ENCODE assay signal across 1 fruit fly cellular context in the genomic region with DNA sequence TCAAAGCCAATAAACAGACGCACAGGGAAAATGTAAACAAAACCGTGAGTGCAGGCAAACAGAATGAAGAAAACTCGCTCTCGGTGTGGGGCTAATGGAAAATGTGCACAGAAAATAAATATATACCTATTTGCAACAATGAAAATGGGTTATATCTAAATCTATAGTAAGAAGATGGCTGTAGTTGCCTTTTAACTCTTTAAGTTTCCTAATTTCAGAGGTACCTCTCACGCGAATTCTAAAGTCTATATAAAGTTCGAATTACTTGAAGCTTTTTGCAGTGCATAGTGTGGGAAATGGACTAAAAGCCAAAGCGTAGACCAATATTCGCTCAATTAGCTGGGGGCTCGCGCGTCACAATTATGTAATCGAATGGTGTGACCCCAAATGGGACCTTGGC.
A peak's percentile ranks its signal among the peaks of the same experiment; 100 is the strongest.
TF ChIP-seq lines count a peak whose summit lies in the region.

No protein-coding gene starts in this region.

TF ChIP-seq in whole organism, embryonic, 481 proteins besides CTCF, POLR2A, EP300 and RAD21 (continued from another document and continues in another):
- TF ChIP-seq shn (GFP tag; optimal IDR thresholded peaks at IDR 0.05; lab: Kevin White, UChicago) (peak; percentile 56), CG4424 (GFP tag; optimal IDR thresholded peaks at IDR 0.05; lab: Kevin White, UChicago) (peak; percentile 87), CG15601 (tag; optimal IDR thresholded peaks at IDR 0.05; lab: Kevin White, UChicago) (peak; percentile 74), Six4 (GFP tag; optimal IDR thresholded peaks at IDR 0.05; lab: Kevin White, UChicago) (peak; percentile 75), ems (GFP tag; optimal IDR thresholded peaks at IDR 0.05; lab: Kevin White, UChicago) (no peak), HLHmδ (GFP tag; optimal IDR thresholded peaks at IDR 0.05; lab: Kevin White, UChicago) (no peak), CG12071 (GFP tag; optimal IDR thresholded peaks at IDR 0.05; lab: Kevin White, UChicago) (peak; percentile 76), CG1832 (GFP tag; optimal IDR thresholded peaks at IDR 0.05; lab: Kevin White, UChicago) (no peak), tgo (GFP tag; IDR thresholded peaks at IDR 0.05; lab: Robert Waterston, UW) (peak; percentile 78), CG3281 (GFP tag; optimal IDR thresholded peaks at IDR 0.05; lab: Kevin White, UChicago) (peak; percentile 67), Hey (tag; optimal IDR thresholded peaks at IDR 0.05; lab: Kevin White, UChicago) (peak; percentile 19), cato (GFP tag; optimal IDR thresholded peaks at IDR 0.05; lab: Kevin White, UChicago; ENCODE audit: borderline replicate concordance) (peak; percentile 56), TFAM (GFP tag; optimal IDR thresholded peaks at IDR 0.05; lab: Kevin White, UChicago) (no peak), CG15514 (GFP tag; optimal IDR thresholded peaks at IDR 0.05; lab: Kevin White, UChicago) (peak; percentile 52), CG6654 (GFP tag; optimal IDR thresholded peaks at IDR 0.05; lab: Kevin White, UChicago) (peak; percentile 62), vfl (GFP tag; optimal IDR thresholded peaks at IDR 0.05; lab: Kevin White, UChicago) (no peak), CG10274 (GFP tag; optimal IDR thresholded peaks at IDR 0.05; lab: Kevin White, UChicago) (peak; percentile 52), ssp (GFP tag; IDR thresholded peaks at IDR 0.05; lab: Robert Waterston, UW) (peak; percentile 57; the same call in 1 of the 2 replicates), mam (GFP tag; optimal IDR thresholded peaks at IDR 0.05; lab: Kevin White, UChicago) (peak; percentile 53), tap (tag; optimal IDR thresholded peaks at IDR 0.05; lab: Kevin White, UChicago) (peak; percentile 86), CG12769 (tag; optimal IDR thresholded peaks at IDR 0.05; lab: Kevin White, UChicago) (peak; percentile 74), Lhr (GFP tag; optimal IDR thresholded peaks at IDR 0.05; lab: Kevin White, UChicago) (peak; percentile 53), nerfin-1 (tag; optimal IDR thresholded peaks at IDR 0.05; lab: Kevin White, UChicago) (peak; percentile 78), ara (GFP tag; IDR thresholded peaks at IDR 0.05; lab: Robert Waterston, UW) (peak; percentile 84), Trl (optimal IDR thresholded peaks at IDR 0.05; lab: Kevin White, UChicago) (no peak), Trl (GFP tag; optimal IDR thresholded peaks at IDR 0.05; lab: Kevin White, UChicago) (peak; percentile 66), ro (GFP tag; IDR thresholded peaks at IDR 0.05; lab: Robert Waterston, UW) (0 out of 2 replicates have a peak, but pooled peaks have one; percentile 33), CG3847 (GFP tag; IDR thresholded peaks at IDR 0.05; lab: Robert Waterston, UW) (peak; percentile 74), CG7357 (GFP tag; IDR thresholded peaks at IDR 0.05; lab: Robert Waterston, UW) (peak; percentile 68; the same call in 2 of the 3 replicates), YL-1 (GFP tag; optimal IDR thresholded peaks at IDR 0.05; lab: Kevin White, UChicago) (peak; percentile 33), Sry-β (GFP tag; optimal IDR thresholded peaks at IDR 0.05; lab: Kevin White, UChicago) (no peak), Atf3 (GFP tag; optimal IDR thresholded peaks at IDR 0.05; lab: Kevin White, UChicago) (peak; percentile 63), Fer3 (tag; optimal IDR thresholded peaks at IDR 0.05; lab: Kevin White, UChicago) (peak; percentile 79), CG2889 (GFP tag; IDR thresholded peaks at IDR 0.05; lab: Robert Waterston, UW) (0 out of 3 replicates have a peak, but pooled peaks have one; percentile 47), dpn (GFP tag; optimal IDR thresholded peaks at IDR 0.05; lab: Kevin White, UChicago) (peak; percentile 70 to 84), kah (GFP tag; optimal IDR thresholded peaks at IDR 0.05; lab: Kevin White, UChicago) (peak; percentile 72), HmgD (GFP tag; optimal IDR thresholded peaks at IDR 0.05; lab: Kevin White, UChicago) (peak; percentile 7), CG6175 (GFP tag; IDR thresholded peaks at IDR 0.05; lab: Robert Waterston, UW) (no peak), CG15269 (tag; optimal IDR thresholded peaks at IDR 0.05; lab: Kevin White, UChicago) (peak; percentile 86), hkb (optimal IDR thresholded peaks at IDR 0.05; lab: Kevin White, UChicago) (no peak), hkb (GFP tag; IDR thresholded peaks at IDR 0.05; lab: Robert Waterston, UW) (peak; percentile 78), p53 (GFP tag; optimal IDR thresholded peaks at IDR 0.05; lab: Kevin White, UChicago) (no peak), pzg (GFP tag; optimal IDR thresholded peaks at IDR 0.05; lab: Kevin White, UChicago) (no peak), MBD-R2 (GFP tag; IDR thresholded peaks at IDR 0.05; lab: Robert Waterston, UW) (peak; percentile 35; the same call in 1 of the 2 replicates), dmrt11E (tag; optimal IDR thresholded peaks at IDR 0.05; lab: Kevin White, UChicago) (peak; percentile 85), CG17802 (tag; optimal IDR thresholded peaks at IDR 0.05; lab: Kevin White, UChicago) (peak; percentile 54), CG17568 (GFP tag; optimal IDR thresholded peaks at IDR 0.05; lab: Kevin White, UChicago) (peak; percentile 71), Hand (GFP tag; optimal IDR thresholded peaks at IDR 0.05; lab: Kevin White, UChicago) (peak; percentile 51), BEAF-32 (GFP tag; optimal IDR thresholded peaks at IDR 0.05; lab: Kevin White, UChicago) (no peak), CG14441 (GFP tag; IDR thresholded peaks at IDR 0.05; lab: Robert Waterston, UW) (peak; percentile 76), ac (GFP tag; optimal IDR thresholded peaks at IDR 0.05; lab: Kevin White, UChicago) (peak; percentile 53), psq (GFP tag; optimal IDR thresholded peaks at IDR 0.05; lab: Kevin White, UChicago) (peak; percentile 58), CG11723 (GFP tag; optimal IDR thresholded peaks at IDR 0.05; lab: Kevin White, UChicago) (peak; percentile 58), CG11696 (GFP tag; IDR thresholded peaks at IDR 0.05; lab: Robert Waterston, UW) (0 out of 2 replicates have a peak, but pooled peaks have one; percentile 40), ash1 (GFP tag; optimal IDR thresholded peaks at IDR 0.05; lab: Kevin White, UChicago) (no peak), ato (GFP tag; IDR thresholded peaks at IDR 0.05; lab: Robert Waterston, UW; ENCODE audit: partially characterized antibody) (no peak), knrl (GFP tag; IDR thresholded peaks at IDR 0.05; lab: Robert Waterston, UW; ENCODE audit: partially characterized antibody) (no peak), phol (tag; optimal IDR thresholded peaks at IDR 0.05; lab: Kevin White, UChicago) (peak; percentile 90), dan (GFP tag; IDR thresholded peaks at IDR 0.05; lab: Robert Waterston, UW) (peak; percentile 42; the same call in 1 of the 2 replicates), CG6791 (GFP tag; IDR thresholded peaks at IDR 0.05; lab: Robert Waterston, UW; ENCODE audit: partially characterized antibody) (no peak), ken (GFP tag; IDR thresholded peaks at IDR 0.05; lab: Robert Waterston, UW) (peak; percentile 69; the same call in 2 of the 3 replicates), CG11456 (GFP tag; IDR thresholded peaks at IDR 0.05; lab: Robert Waterston, UW) (peak; percentile 72; the same call in 2 of the 3 replicates), stc (GFP tag; IDR thresholded peaks at IDR 0.05; lab: Robert Waterston, UW) (peak; percentile 82), CG31224 (GFP tag; IDR thresholded peaks at IDR 0.05; lab: Robert Waterston, UW) (peak; percentile 66), sr (GFP tag; IDR thresholded peaks at IDR 0.05; lab: Robert Waterston, UW) (peak; percentile 55; the same call in 1 of the 3 replicates), CG10267 (tag; optimal IDR thresholded peaks at IDR 0.05; lab: Kevin White, UChicago) (peak; percentile 74), CG14050 (GFP tag; IDR thresholded peaks at IDR 0.05; lab: Robert Waterston, UW) (peak; percentile 68; the same call in 2 of the 3 replicates), CG16815 (GFP tag; optimal IDR thresholded peaks at IDR 0.05; lab: Kevin White, UChicago) (peak; percentile 69), Dad (GFP tag; optimal IDR thresholded peaks at IDR 0.05; lab: Kevin White, UChicago) (peak; percentile 72), Max (GFP tag; optimal IDR thresholded peaks at IDR 0.05; lab: Kevin White, UChicago) (peak; percentile 8), CG2199 (GFP tag; IDR thresholded peaks at IDR 0.05; lab: Robert Waterston, UW) (peak; percentile 57; the same call in 1 of the 3 replicates), E2f2 (GFP tag; IDR thresholded peaks at IDR 0.05; lab: Robert Waterston, UW) (peak; percentile 54), Myb (GFP tag; optimal IDR thresholded peaks at IDR 0.05; lab: Kevin White, UChicago) (peak; percentile 42), CG9437 (GFP tag; optimal IDR thresholded peaks at IDR 0.05; lab: Kevin White, UChicago) (peak; percentile 61), Atf6 (GFP tag; IDR thresholded peaks at IDR 0.05; lab: Robert Waterston, UW) (peak; percentile 77), tx (GFP tag; optimal IDR thresholded peaks at IDR 0.05; lab: Kevin White, UChicago) (peak; percentile 64), CG11085 (GFP tag; IDR thresholded peaks at IDR 0.05; lab: Robert Waterston, UW) (peak; percentile 43), CG3163 (GFP tag; optimal IDR thresholded peaks at IDR 0.05; lab: Kevin White, UChicago) (peak; percentile 39), CG2129 (GFP tag; IDR thresholded peaks at IDR 0.05; lab: Robert Waterston, UW; ENCODE audit: partially characterized antibody) (no peak), sens (GFP tag; lab: Kevin White, UChicago) (peak; percentile 98), Aef1 (GFP tag; IDR thresholded peaks at IDR 0.05; lab: Robert Waterston, UW) (peak; percentile 64), CG2202 (tag; optimal IDR thresholded peaks at IDR 0.05; lab: Kevin White, UChicago) (peak; percentile 62), dmrt99B (tag; optimal IDR thresholded peaks at IDR 0.05; lab: Kevin White, UChicago) (peak; percentile 92), gcm (GFP tag; optimal IDR thresholded peaks at IDR 0.05; lab: Kevin White, UChicago) (peak; percentile 81), CG7271 (tag; optimal IDR thresholded peaks at IDR 0.05; lab: Kevin White, UChicago) (peak; percentile 14), sc (optimal IDR thresholded peaks at IDR 0.05; lab: Kevin White, UChicago) (no peak), sc (GFP tag; optimal IDR thresholded peaks at IDR 0.05; lab: Kevin White, UChicago) (peak; percentile 72), CG14860 (GFP tag; IDR thresholded peaks at IDR 0.05; lab: Robert Waterston, UW; ENCODE audit: partially characterized antibody) (no peak), bsh (GFP tag; optimal IDR thresholded peaks at IDR 0.05; lab: Kevin White, UChicago) (peak; percentile 69 to 90), Awh (GFP tag; IDR thresholded peaks at IDR 0.05; lab: Robert Waterston, UW) (peak; percentile 90), chn (GFP tag; optimal IDR thresholded peaks at IDR 0.05; lab: Kevin White, UChicago) (peak; percentile 69), al (GFP tag; IDR thresholded peaks at IDR 0.05; lab: Robert Waterston, UW) (peak; percentile 44; the same call in 1 of the 2 replicates), CG4617 (GFP tag; optimal IDR thresholded peaks at IDR 0.05; lab: Kevin White, UChicago; ENCODE audit: borderline replicate concordance) (peak; percentile 32), HLH3B (GFP tag; IDR thresholded peaks at IDR 0.05; lab: Robert Waterston, UW) (peak; percentile 83), Side (GFP tag; optimal IDR thresholded peaks at IDR 0.05; lab: Kevin White, UChicago) (peak; percentile 69), schlank (tag; optimal IDR thresholded peaks at IDR 0.05; lab: Kevin White, UChicago) (no peak), Kr (GFP tag; optimal IDR thresholded peaks at IDR 0.05; lab: Kevin White, UChicago) (no peak), sens-2 (GFP tag; IDR thresholded peaks at IDR 0.05; lab: Robert Waterston, UW) (peak; percentile 54; the same call in 1 of the 2 replicates), onecut (GFP tag; IDR thresholded peaks at IDR 0.05; lab: Robert Waterston, UW) (peak; percentile 77), stwl (tag; optimal IDR thresholded peaks at IDR 0.05; lab: Kevin White, UChicago) (no peak), CG1024 (GFP tag; IDR thresholded peaks at IDR 0.05; lab: Robert Waterston, UW) (peak; percentile 74), ase (GFP tag; IDR thresholded peaks at IDR 0.05; lab: Robert Waterston, UW) (peak; percentile 73), CG16863 (GFP tag; optimal IDR thresholded peaks at IDR 0.05; lab: Kevin White, UChicago) (peak; percentile 76), CG14014 (GFP tag; IDR thresholded peaks at IDR 0.05; lab: Robert Waterston, UW) (peak; percentile 82), CG12744 (GFP tag; optimal IDR thresholded peaks at IDR 0.05; lab: Kevin White, UChicago) (peak; percentile 55), CG9876 (GFP tag; optimal IDR thresholded peaks at IDR 0.05; lab: Kevin White, UChicago) (peak; percentile 56), pros (GFP tag; optimal IDR thresholded peaks at IDR 0.05; lab: Kevin White, UChicago) (no peak), CG8359 (GFP tag; optimal IDR thresholded peaks at IDR 0.05; lab: Kevin White, UChicago; ENCODE audit: borderline replicate concordance) (peak; percentile 75), CG13894 (tag; optimal IDR thresholded peaks at IDR 0.05; lab: Kevin White, UChicago) (no peak), Dfd (GFP tag; optimal IDR thresholded peaks at IDR 0.05; lab: Kevin White, UChicago) (no peak), Eip74EF (GFP tag; optimal IDR thresholded peaks at IDR 0.05; lab: Kevin White, UChicago) (peak in 1 of 2 experiments; percentile 76), dm (GFP tag; optimal IDR thresholded peaks at IDR 0.05; lab: Kevin White, UChicago) (peak; percentile 68), CG8089 (GFP tag; optimal IDR thresholded peaks at IDR 0.05; lab: Kevin White, UChicago) (peak; percentile 60), CG33213 (GFP tag; optimal IDR thresholded peaks at IDR 0.05; lab: Kevin White, UChicago) (peak; percentile 60), ap (GFP tag; IDR thresholded peaks at IDR 0.05; lab: Robert Waterston, UW) (peak; percentile 79), CG3407 (GFP tag; optimal IDR thresholded peaks at IDR 0.05; lab: Kevin White, UChicago) (peak; percentile 71), pum (GFP tag; optimal IDR thresholded peaks at IDR 0.05; lab: Kevin White, UChicago) (peak; percentile 77), CG15011 (GFP tag; optimal IDR thresholded peaks at IDR 0.05; lab: Kevin White, UChicago) (peak; percentile 55), CG11560 (tag; IDR thresholded peaks at IDR 0.05; lab: Robert Waterston, UW) (0 out of 3 replicates have a peak, but pooled peaks have one; percentile 15), CG32532 (GFP tag; IDR thresholded peaks at IDR 0.05; lab: Robert Waterston, UW) (peak; percentile 73), Dll (GFP tag; IDR thresholded peaks at IDR 0.05; lab: Robert Waterston, UW; ENCODE audit: partially characterized antibody) (no peak), CG12942 (GFP tag; optimal IDR thresholded peaks at IDR 0.05; lab: Kevin White, UChicago) (peak; percentile 62), CG6813 (GFP tag; optimal IDR thresholded peaks at IDR 0.05; lab: Kevin White, UChicago) (peak; percentile 73), insv (GFP tag; optimal IDR thresholded peaks at IDR 0.05; lab: Kevin White, UChicago) (no peak)
